Fruit fly (Drosophila melanogaster): ENCODE measurements around the gene NimA.

NimA gene

dm6 chr2L:13967846-13968350 lies 10.6 kb downstream of the NimA start, which contains the start of gene NimB3 (continued):
- TF ChIP-seq CG31365 (tag; optimal IDR thresholded peaks at IDR 0.05) = no peak
- no peak for TF ChIP-seq NC2α (GFP tag; optimal IDR thresholded peaks at IDR 0.05)
- no peak for TF ChIP-seq hb (GFP tag; IDR thresholded peaks at IDR 0.05; ENCODE audit: partially characterized antibody)
- TF ChIP-seq CG3838 (GFP tag; optimal IDR thresholded peaks at IDR 0.05) = no peak
- no peak for TF ChIP-seq E2f1 (GFP tag; IDR thresholded peaks at IDR 0.05)
- TF ChIP-seq CG17186 (GFP tag; optimal IDR thresholded peaks at IDR 0.05) = no peak
- no peak for TF ChIP-seq Nf-YB (GFP tag; optimal IDR thresholded peaks at IDR 0.05)

dm6 chr2L:13969876-13970275 lies 12.5 kb downstream of the NimA start, which contains the start of the genes NimB4 and NimB5:
Gene NimB4, minus strand, starts transcription at chr2L:13969976.
Gene NimB5, plus strand, starts transcription at chr2L:13970177.
- TF ChIP-seq bbx (GFP tag; IDR thresholded peaks at IDR 0.05; ENCODE audit: partially characterized antibody) (no peak), D19B (GFP tag; optimal IDR thresholded peaks at IDR 0.05) (peak; percentile 76), CG16813 (GFP tag; IDR thresholded peaks at IDR 0.05; ENCODE audit: partially characterized antibody) (peak; percentile 31; the same call in 1 of the 3 replicates), CG34376 (GFP tag; optimal IDR thresholded peaks at IDR 0.05) (peak; percentile 37)

- TF ChIP-seq CG1529 (GFP tag; optimal IDR thresholded peaks at IDR 0.05) = no peak
These were observed 15.5 kb downstream of the NimA start, which contains the start of gene He for dm6 chr2L:13972847-13973246. Gene He, minus strand, starts transcription at chr2L:13972947.

- TF ChIP-seq Elba2 (GFP tag; optimal IDR thresholded peaks at IDR 0.05) (no peak), H2.0 (GFP tag; IDR thresholded peaks at IDR 0.05) (no peak), sens (GFP tag) (peak; percentile 50)
These were observed 19.3 kb downstream of the NimA start, which contains the start of gene NimC1 for dm6 chr2L:13976669-13977068. Gene NimC1, minus strand, starts transcription at chr2L:13976769.

- no peak for TF ChIP-seq repo (GFP tag; optimal IDR thresholded peaks at IDR 0.05)
- 0 out of 3 replicates have a peak, but pooled peaks have one; percentile 24 for TF ChIP-seq ken (GFP tag; IDR thresholded peaks at IDR 0.05)
- no peak for TF ChIP-seq CG11504 (tag; optimal IDR thresholded peaks at IDR 0.05)
- TF ChIP-seq exex (tag; optimal IDR thresholded peaks at IDR 0.05) = peak; percentile 72
- TF ChIP-seq btn (GFP tag; optimal IDR thresholded peaks at IDR 0.05) = no peak
- TF ChIP-seq gcm2 (GFP tag; optimal IDR thresholded peaks at IDR 0.05) = no peak
- no peak for TF ChIP-seq CG13296 (GFP tag; optimal IDR thresholded peaks at IDR 0.05)
- no peak for TF ChIP-seq gfzf (GFP tag; optimal IDR thresholded peaks at IDR 0.05)
- no peak for TF ChIP-seq CG17802 (tag; optimal IDR thresholded peaks at IDR 0.05)
- TF ChIP-seq peb (GFP tag; IDR thresholded peaks at IDR 0.05) = no peak
- no peak for TF ChIP-seq grn (GFP tag; optimal IDR thresholded peaks at IDR 0.05)
- no peak for TF ChIP-seq GATAe (GFP tag; conservative IDR thresholded peaks at IDR 0.05)
- TF ChIP-seq CG2199 (GFP tag; IDR thresholded peaks at IDR 0.05) = 0 out of 3 replicates have a peak, but pooled peaks have one; percentile 46
- TF ChIP-seq HLH3B (GFP tag; IDR thresholded peaks at IDR 0.05) = no peak
- TF ChIP-seq inv (GFP tag; IDR thresholded peaks at IDR 0.05; ENCODE audit: partially characterized antibody) = no peak
- TF ChIP-seq dpn (GFP tag; optimal IDR thresholded peaks at IDR 0.05) = no peak
- TF ChIP-seq sens-2 (GFP tag; IDR thresholded peaks at IDR 0.05) = no peak
- no peak for TF ChIP-seq wdn (GFP tag; IDR thresholded peaks at IDR 0.05)
- TF ChIP-seq org-1 (GFP tag; optimal IDR thresholded peaks at IDR 0.05) = no peak
- TF ChIP-seq Jarid2 (GFP tag; optimal IDR thresholded peaks at IDR 0.05) = peak; percentile 66
- TF ChIP-seq Six4 (GFP tag; optimal IDR thresholded peaks at IDR 0.05) = no peak
- TF ChIP-seq CG34376 (GFP tag; optimal IDR thresholded peaks at IDR 0.05) = peak; percentile 36
- TF ChIP-seq B-H2 (GFP tag; optimal IDR thresholded peaks at IDR 0.05) = no peak
- TF ChIP-seq CG5953 (GFP tag; IDR thresholded peaks at IDR 0.05) = no peak
- TF ChIP-seq CG2875 (GFP tag; optimal IDR thresholded peaks at IDR 0.05) = no peak
- peak; percentile 29; the same call in 1 of the 2 replicates for TF ChIP-seq CG32532 (GFP tag; IDR thresholded peaks at IDR 0.05)
- TF ChIP-seq Rx (GFP tag; IDR thresholded peaks at IDR 0.05) = no peak
- no peak for TF ChIP-seq Dp (GFP tag; optimal IDR thresholded peaks at IDR 0.05)
- TF ChIP-seq B-H1 (GFP tag; IDR thresholded peaks at IDR 0.05) = no peak
- no peak for TF ChIP-seq en (GFP tag; optimal IDR thresholded peaks at IDR 0.05)
These were observed 19.7 kb downstream of the NimA start, which contains the start of gene Cyp28a5 for dm6 chr2L:13977073-13977472. Gene Cyp28a5, plus strand, starts transcription at chr2L:13977302.
